Worm (Caenorhabditis elegans) whole organism, L4/young adult: ENCODE data around the gene egl-26.

Experiments
- dao-5 ChIP-seq: sonication (generic microtip); optimal IDR thresholded peaks from 2 replicates; lab custom pipeline; 2016; ENCODE audit warnings: missing genotype, missing genetic modification characterization, moderate library complexity, missing compliant biosample characterization
- him-1 ChIP-seq: sonication (generic microtip); optimal IDR thresholded peaks from 2 replicates; lab custom pipeline; 2016; ENCODE audit warnings: missing genotype, missing genetic modification reagents, missing genetic modification characterization, missing compliant biosample characterization

ce11 chrII:84134-84533, 14.7 kb downstream of the egl-26 start, which contains the start of gene C50D2.6:
- TF ChIP-seq him-1 (tag; lab: Kevin White, UChicago) (no peak), dao-5 (no peak)
